Fruit fly (Drosophila melanogaster) whole organism, larva: ENCODE data around the gene Ggt-1.

Experiments
- noc ChIP-seq: fragments of 200-800 bp; sonication (Bioruptor generic); optimal IDR thresholded peaks from 3 replicates; lab custom pipeline; 2019; ENCODE audit warnings: missing biosample characterization, mild to moderate bottlenecking, missing genetic modification characterization, moderate library complexity

The Ggt-1 gene

DNA sequence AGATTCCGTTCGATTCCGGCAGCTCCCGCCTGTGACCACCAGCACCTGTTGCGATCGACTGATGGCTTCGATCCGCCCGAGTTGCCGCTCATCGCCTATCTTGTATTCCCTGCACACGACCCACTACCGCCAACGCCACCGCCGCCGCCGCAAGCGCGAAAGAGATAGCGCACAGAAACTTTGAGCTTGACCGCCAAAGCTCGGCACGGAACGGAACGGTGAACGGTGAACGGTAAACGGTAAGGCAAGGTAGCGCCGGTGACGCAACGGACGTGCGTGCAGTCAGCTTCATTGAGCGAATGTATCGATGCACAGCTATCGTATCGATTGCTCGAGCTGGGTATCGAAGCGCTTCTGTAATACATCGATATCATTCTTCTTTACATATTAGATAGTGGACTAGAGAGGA is at the start of gene Ggt-1:
Gene Ggt-1, minus strand, starts transcription at position 251 of the 409 bp plus-strand sequence.
- no peak for TF ChIP-seq noc

- no peak for TF ChIP-seq noc
Measured at dm6 chrX:18560584-18560983, 48.3 kb upstream of the Ggt-1 start.

DNA sequence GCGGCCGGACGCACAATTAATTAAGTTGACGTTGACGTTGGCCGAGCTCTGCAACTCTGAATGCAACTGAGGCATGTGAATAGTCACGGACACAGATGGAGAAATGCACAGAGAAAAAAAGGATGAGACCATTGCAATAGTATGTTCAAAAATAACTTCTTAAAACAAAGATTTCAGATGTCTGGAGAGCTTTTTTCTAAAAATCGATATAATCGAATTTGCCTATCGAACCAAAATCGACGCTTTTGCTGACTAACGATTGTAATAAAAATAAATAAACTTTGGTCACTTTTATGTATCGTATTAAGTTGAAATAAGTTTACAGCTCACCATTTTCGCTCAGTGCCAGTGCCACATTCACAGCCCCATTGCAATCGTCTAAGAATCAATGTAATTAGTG is 46.3 kb upstream of the Ggt-1 start:
- no peak for TF ChIP-seq noc

DNA sequence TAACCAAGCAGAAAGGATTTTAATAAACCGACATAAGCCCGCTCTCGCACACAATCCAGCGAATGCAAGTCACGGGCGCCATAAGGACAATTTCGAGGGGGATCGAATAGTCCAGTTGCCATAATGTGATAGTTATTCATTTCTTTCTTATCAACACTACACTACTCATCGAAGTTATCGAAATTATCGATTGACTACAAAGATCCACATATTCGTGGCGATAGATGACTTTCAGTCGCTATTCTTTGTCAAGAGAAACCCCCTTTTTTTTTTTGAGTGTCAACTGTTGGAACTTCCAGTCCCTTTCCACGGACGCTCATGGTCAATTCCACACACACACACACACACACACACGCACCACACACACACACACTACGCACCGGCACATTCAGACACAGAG is 42.2 kb upstream of the Ggt-1 start:
- TF ChIP-seq noc = no peak

- no peak for TF ChIP-seq noc
Measured at dm6 chrX:18552451-18552850, 40.1 kb upstream of the Ggt-1 start.

DNA sequence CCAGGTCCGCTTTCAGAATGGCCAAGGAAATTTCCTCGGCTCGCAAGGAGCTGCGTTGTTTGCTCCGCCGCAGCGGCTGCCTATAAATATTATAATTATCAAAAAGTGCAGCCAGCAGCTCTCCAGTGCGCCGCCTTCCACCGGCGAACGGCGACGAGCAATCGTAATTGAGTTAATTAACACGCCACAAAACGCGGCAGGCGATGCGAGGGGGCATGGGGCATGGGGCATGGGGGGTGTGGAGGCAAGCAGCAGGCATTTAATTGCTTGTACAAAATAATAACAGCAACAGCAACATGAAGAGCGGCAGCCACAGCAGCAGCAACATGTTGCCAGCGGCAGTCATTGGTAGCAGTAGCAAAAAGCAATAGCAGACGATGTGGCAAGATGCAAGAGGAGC is 38.4 kb upstream of the Ggt-1 start:
- TF ChIP-seq noc = no peak

DNA sequence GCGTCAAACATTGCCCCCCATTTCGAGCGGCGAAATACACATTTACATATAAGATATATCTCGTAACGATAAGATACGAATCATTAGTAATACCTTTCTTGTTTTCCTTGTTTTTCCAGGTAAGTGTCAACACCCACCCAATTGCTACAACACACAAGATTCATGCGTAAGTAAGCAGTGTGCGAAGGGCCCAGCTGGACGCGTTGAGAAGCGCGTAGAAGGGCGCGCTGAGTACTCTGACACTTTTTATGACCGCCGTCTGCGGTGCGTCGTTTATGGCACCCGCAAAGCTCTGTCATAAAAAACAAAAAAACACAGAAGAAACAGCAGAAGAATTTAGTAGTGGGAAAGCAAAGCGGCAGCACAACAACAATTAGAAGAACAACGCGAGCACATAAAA is 35.4 kb upstream of the Ggt-1 start:
- no peak for TF ChIP-seq noc

dm6 chrX:18546785-18547184 is 34.5 kb upstream of the Ggt-1 start:
- peak; percentile 91 for TF ChIP-seq noc

DNA sequence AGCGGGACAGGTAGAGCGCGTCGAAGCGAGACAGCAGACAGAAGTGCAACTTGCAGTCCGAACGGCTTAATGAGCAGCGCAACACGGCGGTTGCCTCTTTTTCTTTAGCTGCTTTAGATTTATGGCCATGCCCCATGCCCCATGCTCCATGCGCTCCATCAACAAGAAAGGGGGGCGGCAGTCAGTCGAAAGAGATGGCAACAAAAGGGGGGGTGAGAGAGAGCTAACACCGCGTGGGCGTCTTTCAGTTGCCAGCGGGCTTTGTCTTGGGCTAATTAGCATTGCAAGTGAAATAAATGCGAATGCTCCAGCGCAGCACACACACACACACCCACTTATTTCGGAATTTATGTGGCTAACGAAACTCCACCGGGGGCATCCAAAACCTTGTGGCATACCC is 32.8 kb upstream of the Ggt-1 start:
- TF ChIP-seq noc = no peak

DNA sequence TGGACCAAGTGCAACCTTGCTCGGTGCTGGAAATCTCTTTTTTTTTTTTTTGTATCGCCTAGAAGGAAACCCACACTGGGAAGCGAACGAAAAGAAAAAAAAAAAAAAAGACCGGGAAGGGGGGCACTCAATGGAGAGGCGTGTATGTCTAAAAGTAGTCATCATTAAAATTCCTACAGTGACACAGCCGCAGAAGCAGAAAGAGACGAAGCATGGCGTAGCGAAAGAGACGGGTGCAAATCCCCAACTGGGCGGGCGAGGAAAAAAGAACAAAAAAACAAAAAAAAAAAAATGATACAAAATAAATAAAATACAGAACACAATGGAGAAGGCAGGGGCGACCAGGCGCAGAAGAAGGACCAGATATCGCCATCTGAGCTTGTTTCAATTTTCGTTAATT is 32.4 kb upstream of the Ggt-1 start:
- TF ChIP-seq noc = no peak

DNA sequence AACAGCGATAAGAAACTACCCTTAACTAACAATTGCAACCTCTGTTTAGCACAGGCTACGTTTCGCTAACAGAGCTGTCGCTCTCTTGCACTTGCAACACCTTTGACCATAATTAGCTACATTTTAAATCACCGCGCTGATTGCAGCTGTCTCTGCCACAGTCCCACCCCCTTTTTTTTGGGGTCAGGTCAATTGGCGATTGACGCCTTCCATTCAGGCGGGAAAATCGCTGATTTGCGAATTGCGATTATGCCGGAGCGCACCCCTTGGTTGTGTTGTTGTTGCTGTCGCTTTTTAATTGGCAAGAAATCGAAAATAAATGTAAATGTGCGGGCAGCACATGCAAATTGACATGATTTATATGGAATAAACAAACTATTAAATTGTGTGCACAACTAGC is 31.0 kb upstream of the Ggt-1 start:
- TF ChIP-seq noc = no peak

DNA sequence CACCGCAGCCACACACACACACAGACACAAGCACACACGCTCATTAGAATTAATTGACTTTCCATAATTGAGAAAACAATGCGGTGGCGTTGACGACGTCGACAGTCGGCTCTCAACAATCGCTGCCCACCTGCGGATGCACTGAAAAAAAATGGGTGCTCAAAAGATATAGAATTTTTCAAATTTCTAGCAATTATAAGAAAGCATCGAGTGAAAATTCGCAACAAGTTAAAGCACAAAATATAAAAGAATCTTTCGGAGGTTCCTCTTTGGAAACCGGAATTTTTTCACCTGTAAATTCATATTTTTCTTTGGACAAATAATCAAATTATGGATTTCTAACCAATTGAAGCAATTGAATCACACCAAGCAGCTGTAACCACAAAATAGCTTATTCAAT is 29.6 kb upstream of the Ggt-1 start:
- TF ChIP-seq noc = no peak

- TF ChIP-seq noc = no peak
Measured at dm6 chrX:18540268-18540667, 27.9 kb upstream of the Ggt-1 start.

DNA sequence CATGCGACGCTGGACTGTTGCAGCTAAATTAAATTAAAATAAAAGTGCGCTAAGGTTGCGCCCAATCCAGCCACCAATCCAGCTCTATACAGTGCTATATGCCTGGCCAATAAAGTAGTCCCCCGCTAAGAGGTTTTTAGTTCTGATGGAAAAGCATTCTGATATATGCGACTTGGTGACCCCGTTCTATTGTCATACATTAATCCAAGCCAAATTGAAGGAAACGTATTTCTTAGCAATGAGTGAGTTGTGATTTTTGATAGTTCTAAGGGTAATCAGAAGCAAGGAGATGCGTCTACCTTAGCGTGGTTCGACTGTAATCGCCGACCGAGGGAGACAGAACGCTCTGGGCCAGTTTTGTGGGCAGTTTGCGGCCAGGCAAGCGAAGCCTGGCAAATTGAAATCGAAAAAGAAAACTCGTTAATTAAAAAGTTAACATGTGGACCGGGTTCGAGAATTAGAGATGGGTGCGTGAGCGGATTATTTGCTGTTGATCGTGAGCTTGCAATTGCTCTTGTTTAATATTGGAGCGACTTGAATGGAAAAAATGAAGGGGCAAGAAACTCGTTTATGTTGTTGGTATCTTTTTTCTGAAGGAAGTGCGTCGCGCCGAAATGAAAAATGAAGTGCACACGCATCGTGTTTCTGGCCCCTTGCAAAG is 26.0 kb upstream of the Ggt-1 start:
- no peak for TF ChIP-seq noc

DNA sequence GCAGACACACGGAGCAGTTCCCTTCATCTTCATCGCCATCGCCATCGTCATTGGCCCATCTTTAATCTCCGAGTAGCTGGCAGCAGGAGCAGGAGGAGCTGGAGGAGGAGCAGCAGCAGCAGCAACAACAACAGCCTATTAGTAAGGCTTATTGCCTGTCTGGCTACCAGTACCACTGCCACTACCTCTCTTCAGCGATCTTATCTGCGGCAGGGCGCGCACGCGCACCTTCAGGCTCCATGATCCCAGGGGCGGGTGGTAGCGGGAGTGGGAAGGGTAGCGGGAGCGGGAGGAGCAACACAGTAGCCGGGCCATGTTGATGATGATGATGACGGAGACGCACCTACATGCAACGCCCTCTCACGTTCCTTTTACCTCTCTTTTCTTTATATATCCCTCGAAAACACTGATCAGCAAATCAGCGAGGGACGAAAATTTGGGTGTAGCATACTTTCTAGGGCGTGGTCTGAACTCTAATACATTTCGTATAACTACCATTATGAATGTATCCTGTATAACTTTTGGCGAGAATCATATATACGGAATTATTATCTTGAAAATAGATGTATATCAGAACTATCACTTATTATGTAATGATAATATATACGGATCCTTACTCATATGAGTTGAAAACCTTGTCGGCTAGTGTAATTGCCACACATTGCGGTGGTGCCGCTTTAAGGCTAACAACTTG is 24.9 kb upstream of the Ggt-1 start:
- no peak for TF ChIP-seq noc

DNA sequence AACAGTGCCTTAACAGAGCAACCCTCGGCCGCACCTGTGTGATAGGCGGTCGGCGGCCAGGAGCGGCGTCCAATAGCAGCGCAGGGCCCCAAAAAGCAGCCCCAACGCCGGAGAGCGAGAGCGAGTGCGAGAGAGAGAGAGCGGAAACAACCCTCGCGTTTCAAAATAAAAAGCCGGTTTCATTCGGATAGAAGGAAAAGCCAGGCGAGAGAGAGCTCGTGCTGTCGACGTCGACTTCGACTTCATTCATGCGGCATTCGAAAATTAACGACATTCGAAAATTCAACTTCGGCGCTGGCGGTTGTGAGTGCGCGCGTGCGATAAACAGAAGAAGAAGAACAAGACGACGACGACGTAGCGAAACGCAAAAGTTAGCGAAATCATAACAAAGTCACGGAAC is 22.1 kb upstream of the Ggt-1 start:
- TF ChIP-seq noc = no peak

DNA sequence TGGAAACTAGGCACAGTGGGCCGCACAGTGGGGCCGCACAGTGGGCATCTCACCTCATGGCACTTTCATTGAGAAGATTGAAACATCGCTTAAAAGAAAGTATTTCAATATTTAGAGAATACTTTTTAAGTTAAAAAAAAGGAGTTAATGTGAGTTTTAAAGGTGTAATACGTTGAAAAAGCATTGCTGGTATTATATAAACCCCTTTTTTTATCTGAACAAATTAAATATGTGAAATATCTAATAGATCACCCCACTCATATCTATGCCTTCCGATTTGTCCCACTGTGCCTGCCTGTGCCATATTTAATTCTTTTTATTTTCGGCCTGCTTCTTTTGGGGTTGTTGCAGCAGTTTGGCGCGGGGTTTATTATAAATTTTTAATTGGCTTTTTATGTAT is 21.0 kb upstream of the Ggt-1 start:
- no peak for TF ChIP-seq noc

DNA sequence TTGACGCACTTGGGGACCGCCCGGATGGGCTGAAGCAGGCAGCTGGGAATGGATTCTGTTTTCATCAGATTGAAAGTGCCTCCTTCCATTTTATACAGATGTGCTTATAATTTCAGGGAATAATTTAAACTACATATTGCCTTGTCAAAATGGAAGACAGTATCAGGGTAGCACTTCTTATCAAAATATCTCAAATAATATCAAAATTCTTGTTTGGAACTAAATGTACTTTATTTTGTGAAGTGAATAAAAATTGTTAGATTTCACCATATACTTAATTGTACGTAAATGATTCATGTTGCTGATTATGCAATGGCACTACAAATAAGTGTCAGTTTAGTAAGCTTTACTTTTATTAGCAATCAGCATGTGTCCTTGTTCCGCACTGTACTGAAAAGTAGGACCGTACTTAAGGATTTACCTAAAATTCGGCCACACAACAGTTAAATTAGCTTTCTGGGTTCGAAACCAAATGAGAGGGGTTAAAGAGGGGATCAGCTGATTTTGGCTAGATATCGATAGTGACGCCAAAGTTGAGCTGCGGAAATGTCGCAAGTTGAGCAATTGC is 15.9 kb upstream of the Ggt-1 start, which contains the start of the genes CG15042 and CG15047:
Gene CG15042, minus strand, starts transcription at position 101 of the 568 bp plus-strand sequence.
Gene CG15047, plus strand, starts transcription at position 518 of the 568 bp plus-strand sequence.
- TF ChIP-seq noc = no peak
